Worm (Caenorhabditis elegans): ENCODE data around the gene R10H10.4.

R10H10.4 gene

DNA sequence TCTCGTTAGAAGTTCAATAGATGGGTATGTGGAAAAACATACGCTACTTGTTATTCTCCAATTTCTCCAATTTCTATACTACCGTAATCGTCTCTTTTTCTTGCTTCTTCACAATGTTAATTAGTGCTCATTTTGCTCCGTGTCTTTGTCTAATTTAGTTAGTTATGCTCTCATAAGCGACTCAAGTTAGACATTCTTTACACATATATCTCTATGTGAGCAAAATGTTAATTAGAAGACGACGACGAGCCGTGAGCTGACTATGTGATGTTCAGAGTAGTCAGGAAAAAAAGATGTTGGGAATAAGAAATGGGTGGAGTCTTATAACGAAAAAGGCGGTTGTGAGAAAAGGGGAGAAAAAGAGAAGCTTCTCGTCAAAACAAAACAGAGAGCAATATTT lies 47.2 kb downstream of the R10H10.4 start:
- TF ChIP-seq sea-1 (GFP tag; conservative IDR thresholded peaks at IDR 0.05): no peak
- TF ChIP-seq tbx-11 (GFP tag; IDR thresholded peaks at IDR 0.05): no peak
- no peak for TF ChIP-seq hmg-4 (GFP tag; optimal IDR thresholded peaks at IDR 0.05)

DNA sequence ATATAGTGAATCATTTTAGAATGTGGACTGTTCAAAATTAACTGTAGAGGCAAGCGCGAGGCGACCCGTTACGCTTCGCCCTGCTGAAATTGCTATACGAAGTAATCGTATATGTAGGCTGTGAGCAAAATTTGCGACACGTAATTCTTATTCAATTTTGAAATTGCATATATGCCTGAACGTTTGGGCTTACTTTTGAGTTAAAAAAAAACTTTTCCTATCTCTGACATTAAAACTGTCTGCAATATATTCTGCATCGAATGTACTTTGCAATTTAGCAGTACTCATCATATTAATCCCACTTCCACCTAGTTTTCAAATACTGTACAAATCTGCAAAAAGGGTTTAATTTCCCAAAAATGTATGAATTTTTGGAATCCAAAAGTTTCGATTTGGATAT lies 47.8 kb downstream of the R10H10.4 start:
- TF ChIP-seq tra-4 (tag; optimal IDR thresholded peaks at IDR 0.05) (no peak), aly-1 (tag; optimal IDR thresholded peaks at IDR 0.05) (no peak), tbx-11 (GFP tag; IDR thresholded peaks at IDR 0.05) (no peak), hnd-1 (tag; optimal IDR thresholded peaks at IDR 0.05) (no peak), ceh-13 (GFP tag; optimal IDR thresholded peaks at IDR 0.05) (no peak), F13C5.2 (tag; optimal IDR thresholded peaks at IDR 0.05) (no peak), hmg-4 (GFP tag; optimal IDR thresholded peaks at IDR 0.05) (no peak), ama-1 (optimal IDR thresholded peaks at IDR 0.05) (no peak), hmbx-1 (tag; optimal IDR thresholded peaks at IDR 0.05) (no peak), flt-1 (GFP tag; IDR thresholded peaks at IDR 0.05) (no peak), B0310.2 (tag; optimal IDR thresholded peaks at IDR 0.05) (no peak), pes-1 (GFP tag; IDR thresholded peaks at IDR 0.05) (no peak)

DNA sequence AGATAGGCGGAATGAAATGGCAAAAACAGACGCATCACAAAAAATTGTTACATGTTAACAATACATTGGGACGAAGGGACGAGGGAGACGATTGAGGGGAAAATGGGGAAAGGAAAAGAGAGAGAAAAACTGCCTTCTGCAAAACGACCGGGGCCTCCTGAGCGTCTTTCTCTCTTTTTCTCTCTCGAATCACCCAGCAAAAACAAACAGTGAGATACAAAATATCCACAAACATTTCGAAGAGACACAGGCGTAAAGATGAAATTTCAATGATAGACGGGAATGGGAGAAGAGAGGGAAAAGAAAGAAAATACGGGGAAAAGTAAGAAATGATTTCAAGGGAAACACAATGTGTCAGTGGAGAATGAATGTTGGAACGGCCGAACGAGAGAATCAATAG lies 48.8 kb downstream of the R10H10.4 start:
- TF ChIP-seq ceh-13 (GFP tag; optimal IDR thresholded peaks at IDR 0.05) (no peak), tbx-11 (GFP tag; IDR thresholded peaks at IDR 0.05) (no peak), hnd-1 (tag; optimal IDR thresholded peaks at IDR 0.05) (no peak), F13C5.2 (tag; optimal IDR thresholded peaks at IDR 0.05) (no peak), tbx-37 (GFP tag; conservative IDR thresholded peaks at IDR 0.05) (no peak), scrt-1 (GFP tag; IDR thresholded peaks at IDR 0.05) (no peak), ets-7 (tag; optimal IDR thresholded peaks at IDR 0.05) (no peak), B0310.2 (tag; optimal IDR thresholded peaks at IDR 0.05) (no peak), flt-1 (GFP tag; IDR thresholded peaks at IDR 0.05) (no peak), hmbx-1 (tag; optimal IDR thresholded peaks at IDR 0.05) (no peak), ama-1 (optimal IDR thresholded peaks at IDR 0.05) (no peak), hmg-4 (GFP tag; optimal IDR thresholded peaks at IDR 0.05) (no peak), tra-4 (tag; optimal IDR thresholded peaks at IDR 0.05) (no peak), sea-1 (GFP tag; conservative IDR thresholded peaks at IDR 0.05) (no peak), pes-1 (GFP tag; IDR thresholded peaks at IDR 0.05) (no peak), aly-1 (tag; optimal IDR thresholded peaks at IDR 0.05) (no peak), ceh-36 (tag; optimal IDR thresholded peaks at IDR 0.05) (no peak)

DNA sequence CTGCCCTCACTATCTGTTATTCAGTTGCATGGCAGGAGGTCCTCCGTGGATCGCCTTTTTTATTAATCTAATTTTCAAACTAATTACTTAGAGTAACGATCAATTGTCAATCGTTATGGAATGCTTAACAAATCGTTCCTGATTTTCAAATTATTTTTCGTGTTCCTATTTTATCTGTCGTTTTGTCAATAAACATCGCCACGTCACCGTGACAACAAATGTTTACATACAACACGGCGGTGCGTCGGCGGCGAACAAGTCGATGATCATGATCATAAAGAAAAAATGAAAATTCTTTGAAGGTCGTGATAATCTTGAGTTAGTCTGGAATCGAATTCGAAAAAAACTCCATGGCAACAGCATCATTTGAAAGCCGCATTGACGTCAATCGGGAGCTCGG lies 49.3 kb downstream of the R10H10.4 start:
- TF ChIP-seq tbx-11 (GFP tag; IDR thresholded peaks at IDR 0.05) (no peak), B0310.2 (tag; optimal IDR thresholded peaks at IDR 0.05) (no peak), scrt-1 (GFP tag; IDR thresholded peaks at IDR 0.05) (no peak), ceh-13 (GFP tag; optimal IDR thresholded peaks at IDR 0.05) (no peak), ets-7 (tag; optimal IDR thresholded peaks at IDR 0.05) (no peak), ceh-36 (tag; optimal IDR thresholded peaks at IDR 0.05) (no peak), pes-1 (GFP tag; IDR thresholded peaks at IDR 0.05) (no peak), tbx-37 (GFP tag; conservative IDR thresholded peaks at IDR 0.05) (no peak), tra-4 (tag; optimal IDR thresholded peaks at IDR 0.05) (no peak), hnd-1 (tag; optimal IDR thresholded peaks at IDR 0.05) (no peak), aly-1 (tag; optimal IDR thresholded peaks at IDR 0.05) (no peak)

DNA sequence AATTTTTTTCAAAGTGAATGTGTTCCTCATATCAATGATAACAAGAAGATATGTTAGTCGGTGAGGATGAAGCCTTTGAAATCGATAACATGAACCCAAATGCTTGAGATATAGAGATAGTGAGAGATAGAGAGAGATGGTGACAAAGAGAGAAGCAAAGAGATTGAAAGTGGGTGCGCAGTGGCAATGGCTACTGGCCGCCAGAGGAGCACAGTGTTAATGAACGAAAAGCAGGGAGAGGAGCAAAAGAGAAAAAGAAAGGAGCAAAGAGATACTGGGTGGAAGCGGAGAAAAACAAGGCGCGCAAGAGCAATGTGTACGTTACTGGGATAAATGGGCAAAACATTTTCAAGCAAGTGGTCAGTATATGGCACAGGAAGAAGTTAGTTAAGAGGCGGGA lies 50.1 kb downstream of the R10H10.4 start:
- TF ChIP-seq ama-1 (optimal IDR thresholded peaks at IDR 0.05): no peak
- no peak for TF ChIP-seq tra-4 (tag; optimal IDR thresholded peaks at IDR 0.05)

All from whole organism, early embryonic.